Worm (Caenorhabditis elegans) whole organism, L4/young adult: Measurements from ENCODE around the gene sdz-35.

Experiments
- W03F9.2 ChIP-seq: fragments of 150-350 bp; optimal IDR thresholded peaks from 2 replicates; lab custom pipeline; 2014; ENCODE audit warnings: missing biosample characterization, missing genetic modification characterization
- dao-5 ChIP-seq: sonication (generic microtip); optimal IDR thresholded peaks from 2 replicates; lab custom pipeline; 2016; ENCODE audit warnings: missing genotype, missing genetic modification characterization, moderate library complexity, missing compliant biosample characterization
- him-1 ChIP-seq: sonication (generic microtip); optimal IDR thresholded peaks from 2 replicates; lab custom pipeline; 2016; ENCODE audit warnings: missing genotype, missing genetic modification reagents, missing genetic modification characterization, missing compliant biosample characterization

ce11 chrII:3210365-3210764 lies 1.8 kb upstream of the sdz-35 start, which contains the start of gene ZC239.5:
- TF ChIP-seq W03F9.2 (tag; lab: Kevin White, UChicago) (no peak), him-1 (tag; lab: Kevin White, UChicago) (no peak), dao-5 (tag; lab: Kevin White, UChicago) (no peak)
